Worm (Caenorhabditis elegans) whole organism, L4 larva: Measurements from ENCODE around the gene slc-36.1.
A peak's percentile ranks its signal among the peaks of the same experiment; 100 is the strongest.

Experiments
- D1046.2 ChIP-seq: fragments of 200-800 bp; sonication (Bioruptor generic); IDR thresholded peaks from 2 replicates; pipeline ENCODE4 v1.3.6; 2022; ENCODE audit warnings: missing genetic modification characterization, missing compliant biosample characterization
- F10B5.3 ChIP-seq: sonication (generic microtip); optimal IDR thresholded peaks from 2 replicates; lab custom pipeline; 2016; ENCODE audit warnings: mild to moderate bottlenecking, missing genetic modification characterization, missing compliant biosample characterization
- F37D6.2 ChIP-seq: sonication (generic microtip); optimal IDR thresholded peaks from 2 replicates; lab custom pipeline; 2016; ENCODE audit warnings: mild to moderate bottlenecking, missing genetic modification characterization, missing compliant biosample characterization
- F44E2.7 ChIP-seq: fragments of 200-800 bp; sonication (Bioruptor generic); IDR thresholded peaks from 2 replicates; pipeline ENCODE4 v2.1.2; 2022; ENCODE audit warnings: missing genetic modification characterization, missing compliant biosample characterization
- F49E8.2 ChIP-seq: sonication (generic microtip); optimal IDR thresholded peaks from 2 replicates; lab custom pipeline; 2016; ENCODE audit warnings: missing compliant biosample characterization, mild to moderate bottlenecking, missing genetic modification characterization, borderline replicate concordance
- T26A8.4 ChIP-seq: fragments of 200-800 bp; sonication (Bioruptor generic); IDR thresholded peaks from 2 replicates; pipeline ENCODE4 v1.3.6; 2022; ENCODE audit warnings: missing genetic modification characterization, missing compliant biosample characterization
- Y48G9A.11 ChIP-seq: fragments of 200-800 bp; sonication (Bioruptor generic); IDR thresholded peaks from 2 replicates; pipeline ENCODE4 v1.3.6; 2022; ENCODE audit warnings: missing genetic modification reagents, missing genetic modification characterization, missing compliant biosample characterization
- Y5F2A.4 ChIP-seq: fragments of 200-800 bp; sonication (Bioruptor generic); optimal IDR thresholded peaks from 2 replicates; lab custom pipeline; 2018; ENCODE audit warnings: mild to moderate bottlenecking, missing genetic modification characterization, missing compliant biosample characterization
- ZK546.5 ChIP-seq, 2 experiments: sonication (generic microtip); optimal IDR thresholded peaks; 2 replicates each; lab custom pipeline; 2017; ENCODE audit warnings: missing biosample characterization in 2 of 2, missing genetic modification characterization in 2 of 2
- ama-1 ChIP-seq: fragments of 150-350 bp; optimal IDR thresholded peaks from 2 replicates; lab custom pipeline; 2014; ENCODE audit warnings: inconsistent platforms, mixed read lengths
- attf-4 ChIP-seq: sonication (generic microtip); optimal IDR thresholded peaks from 3 replicates; lab custom pipeline; 2017; ENCODE audit warnings: missing biosample characterization, missing genetic modification characterization
- ceh-20 ChIP-seq: fragments of 200-800 bp; sonication (Bioruptor generic); IDR thresholded peaks from 2 replicates; pipeline ENCODE4 v1.3.6; 2022; ENCODE audit warnings: missing genetic modification reagents, missing genetic modification characterization, missing compliant biosample characterization
- ceh-28 ChIP-seq: fragments of 150-350 bp; optimal IDR thresholded peaks from 2 replicates; lab custom pipeline; 2014; ENCODE audit warnings: missing biosample characterization, missing genetic modification reagents, missing genetic modification characterization
- ceh-32 ChIP-seq: sonication (generic microtip); optimal IDR thresholded peaks from 2 replicates; lab custom pipeline; 2016; ENCODE audit warnings: mild to moderate bottlenecking, missing genetic modification characterization, missing compliant biosample characterization; ENCODE audit not compliant: poor library complexity
- ceh-62 ChIP-seq: sonication (generic microtip); optimal IDR thresholded peaks from 2 replicates; lab custom pipeline; 2017; ENCODE audit warnings: missing biosample characterization, missing genetic modification characterization
- ces-1 ChIP-seq: fragments of 150-350 bp; sonication (generic microtip); optimal IDR thresholded peaks from 4 replicates; lab custom pipeline; 2014; ENCODE audit warnings: missing biosample characterization, missing genetic modification reagents, missing genetic modification characterization
- daf-8 ChIP-seq: fragments of 200-800 bp; sonication (Bioruptor generic); IDR thresholded peaks from 2 replicates; pipeline ENCODE4 v1.3.6; 2022; ENCODE audit warnings: missing genetic modification characterization, missing compliant biosample characterization
- dmd-6 ChIP-seq: fragments of 200-800 bp; sonication (Bioruptor generic); IDR thresholded peaks from 2 replicates; pipeline ENCODE4 v1.3.6; 2022; ENCODE audit warnings: missing genetic modification reagents, missing genetic modification characterization, missing compliant biosample characterization
- dpl-1 ChIP-seq: fragments of 150-350 bp; optimal IDR thresholded peaks from 2 replicates; lab custom pipeline; 2014; ENCODE audit warnings: missing biosample characterization, missing genetic modification reagents, missing genetic modification characterization
- egl-27 ChIP-seq: sonication (generic microtip); optimal IDR thresholded peaks from 3 replicates; lab custom pipeline; 2017; ENCODE audit warnings: missing biosample characterization, missing genetic modification reagents, missing genetic modification characterization
- egl-43 ChIP-seq: fragments of 200-800 bp; sonication (Bioruptor generic); IDR thresholded peaks from 2 replicates; pipeline ENCODE4 v1.3.6; 2022; ENCODE audit warnings: missing genetic modification reagents, missing genetic modification characterization, missing compliant biosample characterization
- fkh-10 ChIP-seq: fragments of 150-350 bp; optimal IDR thresholded peaks from 2 replicates; lab custom pipeline; 2014; ENCODE audit warnings: missing biosample characterization, missing genetic modification reagents, missing genetic modification characterization
- hif-1 ChIP-seq, 2 experiments: sonication (generic microtip); optimal IDR thresholded peaks; 2 replicates each; lab custom pipeline; 2016 to 2017; ENCODE audit warnings: missing compliant biosample characterization in 2 of 2, missing genetic modification characterization in 2 of 2, missing genetic modification reagents in 2 of 2, missing genotype in 2 of 2, mild to moderate bottlenecking in 1 of 2
- hlh-30 ChIP-seq: sonication (generic microtip); optimal IDR thresholded peaks from 2 replicates; lab custom pipeline; 2017; ENCODE audit warnings: antibody characterized with exemption, mild to moderate bottlenecking, missing genetic modification characterization, missing compliant biosample characterization; ENCODE audit not compliant: insufficient read depth
- lim-7 ChIP-seq: fragments of 200-800 bp; sonication (Bioruptor generic); IDR thresholded peaks from 2 replicates; pipeline ENCODE4 v1.3.6; 2022; ENCODE audit warnings: missing genetic modification characterization, missing compliant biosample characterization
- lin-1 ChIP-seq: fragments of 200-800 bp; sonication (Bioruptor generic); IDR thresholded peaks from 2 replicates; pipeline ENCODE4 v1.3.6; 2022; ENCODE audit warnings: missing genetic modification reagents, missing genetic modification characterization, missing compliant biosample characterization
- lin-15B ChIP-seq: fragments of 150-350 bp; sonication (generic microtip); optimal IDR thresholded peaks from 3 replicates; lab custom pipeline; 2014; ENCODE audit warnings: missing biosample characterization, missing genetic modification characterization
- lin-38 ChIP-seq: fragments of 200-800 bp; sonication (Bioruptor generic); IDR thresholded peaks from 2 replicates; pipeline ENCODE4 v1.3.6; 2022; ENCODE audit warnings: missing genetic modification reagents, missing genetic modification characterization, missing compliant biosample characterization
- lin-39 ChIP-seq: fragments of 150-350 bp; optimal IDR thresholded peaks from 2 replicates; lab custom pipeline; 2014; ENCODE audit warnings: missing biosample characterization, missing genetic modification reagents, missing genetic modification characterization
- lir-3 ChIP-seq: sonication (generic microtip); optimal IDR thresholded peaks from 2 replicates; lab custom pipeline; 2016; ENCODE audit warnings: mild to moderate bottlenecking, missing genetic modification characterization, missing compliant biosample characterization
- mdt-29 ChIP-seq: fragments of 200-800 bp; sonication (Bioruptor generic); IDR thresholded peaks from 2 replicates; pipeline ENCODE4 v1.3.6; 2022; ENCODE audit warnings: missing genetic modification reagents, missing genetic modification characterization, missing compliant biosample characterization
- nhr-10 ChIP-seq: fragments of 150-350 bp; optimal IDR thresholded peaks from 2 replicates; lab custom pipeline; 2014; ENCODE audit warnings: missing biosample characterization, missing genetic modification characterization
- nhr-102 ChIP-seq: sonication (generic microtip); optimal IDR thresholded peaks from 2 replicates; lab custom pipeline; 2016; ENCODE audit warnings: mild to moderate bottlenecking, missing genetic modification characterization, moderate library complexity, missing compliant biosample characterization
- nhr-237 ChIP-seq: sonication (generic microtip); optimal IDR thresholded peaks from 2 replicates; lab custom pipeline; 2017; ENCODE audit warnings: missing biosample characterization, missing genetic modification characterization
- nhr-25 ChIP-seq: sonication (generic microtip); optimal IDR thresholded peaks from 2 replicates; lab custom pipeline; 2017; ENCODE audit warnings: missing genetic modification characterization, mild to moderate bottlenecking, missing compliant biosample characterization, antibody characterized with exemption, moderate library complexity, borderline replicate concordance; ENCODE audit not compliant: insufficient read depth
- nhr-6 ChIP-seq: fragments of 150-350 bp; optimal IDR thresholded peaks from 2 replicates; lab custom pipeline; 2014; ENCODE audit warnings: missing biosample characterization, missing genetic modification characterization
- php-3 ChIP-seq: fragments of 200-800 bp; sonication (Bioruptor generic); IDR thresholded peaks from 2 replicates; pipeline ENCODE4 v1.3.6; 2022; ENCODE audit warnings: missing genetic modification reagents, missing genetic modification characterization, missing compliant biosample characterization
- pqm-1 ChIP-seq: sonication (generic microtip); optimal IDR thresholded peaks from 2 replicates; lab custom pipeline; 2017; ENCODE audit warnings: missing biosample characterization, missing genetic modification characterization
- sdz-12 ChIP-seq: fragments of 200-800 bp; sonication (Bioruptor generic); optimal IDR thresholded peaks from 2 replicates; lab custom pipeline; 2018; ENCODE audit warnings: mild to moderate bottlenecking, missing genetic modification characterization, missing compliant biosample characterization
- snpc-1.2 ChIP-seq: fragments of 200-800 bp; sonication (Bioruptor generic); IDR thresholded peaks from 2 replicates; pipeline ENCODE4 v1.3.6; 2022; ENCODE audit warnings: missing genetic modification reagents, missing genetic modification characterization, missing compliant biosample characterization
- spr-1 ChIP-seq: sonication (generic microtip); optimal IDR thresholded peaks from 2 replicates; lab custom pipeline; 2016; ENCODE audit warnings: mild to moderate bottlenecking, missing genetic modification characterization, missing compliant biosample characterization
- spr-3 ChIP-seq: fragments of 200-800 bp; sonication (Bioruptor generic); optimal IDR thresholded peaks from 2 replicates; lab custom pipeline; 2018; ENCODE audit warnings: mild to moderate bottlenecking, missing genetic modification characterization, missing compliant biosample characterization
- tag-97 ChIP-seq: fragments of 200-800 bp; sonication (Bioruptor generic); IDR thresholded peaks from 2 replicates; pipeline ENCODE4 v1.3.6; 2022; ENCODE audit warnings: missing genetic modification characterization, missing compliant biosample characterization
- unc-39 ChIP-seq: sonication (generic microtip); optimal IDR thresholded peaks from 2 replicates; lab custom pipeline; 2017; ENCODE audit warnings: missing biosample characterization, missing genetic modification characterization
- unc-62 ChIP-seq, 3 experiments: fragments of 150-350 bp in 1 of 3; sonication (generic microtip); optimal IDR thresholded peaks in 2 of 3; peaks in 1 of 3; 1 replicate in 1 of 3; 2 replicates in 2 of 3; lab custom pipeline; 2014 to 2017; ENCODE audit warnings: missing biosample characterization in 3 of 3, missing genetic modification characterization in 3 of 3, missing genetic modification reagents in 3 of 3, missing genotype in 1 of 3
- zfp-3 ChIP-seq: fragments of 200-800 bp; sonication (Bioruptor generic); conservative IDR thresholded peaks from 2 replicates; pipeline ENCODE4 v1.3.6; 2022; ENCODE audit warnings: missing genetic modification reagents, missing genetic modification characterization, missing compliant biosample characterization
- zip-11 ChIP-seq: fragments of 200-800 bp; sonication (Bioruptor generic); IDR thresholded peaks from 2 replicates; pipeline ENCODE4 v1.3.6; 2022; ENCODE audit warnings: missing genetic modification characterization, missing compliant biosample characterization
- ztf-11 ChIP-seq: fragments of 150-350 bp; optimal IDR thresholded peaks from 2 replicates; lab custom pipeline; 2014; ENCODE audit warnings: missing biosample characterization, missing genetic modification characterization

The slc-36.1 gene

DNA sequence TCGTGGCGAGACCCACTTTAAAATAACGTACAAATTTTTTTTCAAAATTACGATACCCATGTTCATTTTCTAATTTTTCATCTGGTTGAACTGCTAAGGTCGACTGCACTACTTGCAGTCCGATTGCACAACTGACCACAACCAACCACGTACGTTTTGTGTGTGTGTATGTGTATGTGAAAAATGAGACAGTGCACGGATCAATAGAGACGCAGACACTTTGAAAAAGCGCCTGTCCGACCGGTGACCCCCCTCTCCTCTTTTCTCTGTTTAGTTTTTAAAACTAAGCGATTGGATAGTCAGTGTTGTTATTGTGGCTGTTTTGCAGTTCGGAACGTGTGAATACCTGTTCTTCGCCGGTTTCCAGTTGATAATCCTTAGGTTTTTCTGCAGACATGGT lies 48.5 kb upstream of the slc-36.1 start (continued):
- TF ChIP-seq egl-43 (GFP tag; lab: Robert Waterston, UW): no peak
- TF ChIP-seq egl-27 (tag; lab: Kevin White, UChicago): no peak
- no peak for TF ChIP-seq ztf-11 (tag; lab: Kevin White, UChicago)
- TF ChIP-seq lin-15B (tag; lab: Kevin White, UChicago): no peak
- TF ChIP-seq F10B5.3: no peak
- no peak for TF ChIP-seq ZK546.5 (tag; optimal IDR thresholded peaks at IDR 0.05; lab: Kevin White, UChicago)
- TF ChIP-seq zip-11 (GFP tag; lab: Robert Waterston, UW): no peak
- TF ChIP-seq Y48G9A.11 (GFP tag; lab: Robert Waterston, UW): no peak
- TF ChIP-seq attf-4 (tag; lab: Kevin White, UChicago): no peak
- TF ChIP-seq nhr-237 (tag; lab: Kevin White, UChicago): no peak
- no peak for TF ChIP-seq pqm-1 (tag; lab: Kevin White, UChicago)
- TF ChIP-seq spr-3: no peak
- TF ChIP-seq fkh-10 (GFP tag; lab: Kevin White, UChicago): no peak
- no peak for TF ChIP-seq lin-38
- peak; percentile 20 for TF ChIP-seq dpl-1 (GFP tag; lab: Kevin White, UChicago)
- TF ChIP-seq ceh-32 (tag; lab: Kevin White, UChicago): no peak
- TF ChIP-seq lin-39 (tag; lab: Kevin White, UChicago): no peak
- no peak for TF ChIP-seq mdt-29 (GFP tag; lab: Robert Waterston, UW)
- no peak for TF ChIP-seq nhr-102 (tag; lab: Kevin White, UChicago)
- TF ChIP-seq ama-1 (lab: Kevin White, UChicago): no peak
- TF ChIP-seq unc-39 (tag; lab: Kevin White, UChicago): no peak
- TF ChIP-seq lin-1 (GFP tag; lab: Robert Waterston, UW): no peak
- no peak for TF ChIP-seq snpc-1.2 (GFP tag; lab: Robert Waterston, UW)
- no peak for TF ChIP-seq F37D6.2
- no peak for TF ChIP-seq spr-1 (tag; lab: Kevin White, UChicago)
- TF ChIP-seq zfp-3 (GFP tag; lab: Robert Waterston, UW): no peak
- no peak for TF ChIP-seq ceh-28 (tag; lab: Kevin White, UChicago)
- no peak for TF ChIP-seq T26A8.4
- TF ChIP-seq lim-7 (GFP tag; lab: Robert Waterston, UW): no peak
- TF ChIP-seq ceh-62 (tag; lab: Kevin White, UChicago): no peak
- peak; percentile 39 for TF ChIP-seq nhr-25 (tag; lab: Kevin White, UChicago)
- TF ChIP-seq hif-1 (tag; optimal IDR thresholded peaks at IDR 0.05; lab: Kevin White, UChicago): no peak
- peak in 1 of 2 experiments; percentile 82 for TF ChIP-seq unc-62 (GFP tag; optimal IDR thresholded peaks at IDR 0.05 in 1 of 2; lab: Kevin White, UChicago)
- no peak for TF ChIP-seq unc-62 (tag; optimal IDR thresholded peaks at IDR 0.05; lab: Kevin White, UChicago)
- no peak for TF ChIP-seq daf-8 (GFP tag; lab: Robert Waterston, UW)
- no peak for TF ChIP-seq php-3 (GFP tag; lab: Robert Waterston, UW)
- no peak for TF ChIP-seq ceh-20
- no peak for TF ChIP-seq tag-97
- no peak for TF ChIP-seq F49E8.2 (tag; lab: Kevin White, UChicago)
- peak; percentile 13 for TF ChIP-seq nhr-6 (tag; lab: Kevin White, UChicago)
- TF ChIP-seq D1046.2: no peak
- no peak for TF ChIP-seq dmd-6 (GFP tag; lab: Robert Waterston, UW)
- TF ChIP-seq sdz-12 (GFP tag; lab: Kevin White, UChicago): no peak
- TF ChIP-seq nhr-10 (tag; lab: Kevin White, UChicago): no peak
- TF ChIP-seq ces-1 (GFP tag; lab: Kevin White, UChicago): no peak
- no peak for TF ChIP-seq Y5F2A.4
- TF ChIP-seq hlh-30 (tag; lab: Kevin White, UChicago): peak; percentile 78
- no peak for TF ChIP-seq lir-3 (tag; lab: Kevin White, UChicago)
- TF ChIP-seq F44E2.7 (GFP tag; lab: Robert Waterston, UW): no peak
- TF ChIP-seq, all 104 proteins: peak for 15
